Worm (Caenorhabditis elegans): Measurements from ENCODE around the gene ZK809.5.

ce11 chrIV:11693493-11693892, 37.0 kb downstream of the ZK809.5 start, which contains the start of gene ZK792.12:
- TF ChIP-seq zag-1 (tag; optimal IDR thresholded peaks at IDR 0.05) (no peak), nhr-237 (tag; optimal IDR thresholded peaks at IDR 0.05) (no peak), nhr-11 (tag; optimal IDR thresholded peaks at IDR 0.05) (no peak)
